Fruit fly (Drosophila melanogaster): ENCODE measurements around the gene CG17261.

Gene CG17261

DNA sequence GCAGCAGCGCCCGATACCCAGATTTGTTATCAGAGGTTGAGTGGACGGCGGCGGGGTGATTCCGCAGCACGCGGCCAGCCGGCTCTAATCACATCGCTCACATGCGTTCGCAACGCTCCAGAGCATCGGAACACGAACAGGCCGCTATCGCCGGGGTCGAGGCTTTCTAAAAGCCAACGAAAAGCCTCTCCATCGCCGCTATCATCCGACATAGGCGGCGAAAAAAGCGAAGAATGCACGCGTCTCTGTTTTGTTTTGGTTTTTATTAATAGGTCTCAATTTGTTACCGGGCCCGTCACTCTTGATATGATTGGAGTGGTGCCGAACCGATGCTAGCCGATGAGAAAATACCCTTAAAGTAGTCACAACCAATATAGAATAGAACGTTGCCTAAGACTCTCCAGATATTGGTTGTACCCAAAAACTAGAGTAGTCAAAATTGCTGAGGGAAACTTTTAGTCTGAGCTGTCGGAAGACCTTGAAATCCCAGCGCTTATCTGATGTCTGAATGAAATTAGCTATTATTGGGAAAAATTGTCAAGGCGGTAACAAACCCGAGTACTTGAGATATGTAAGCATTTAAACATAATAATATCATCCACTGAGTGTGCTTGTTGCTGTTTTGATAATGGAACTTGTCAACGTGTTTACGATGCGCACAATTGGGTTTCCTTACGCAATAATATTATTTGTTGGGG, at the start of gene CG17261 (continued):
- no peak for TF ChIP-seq bbx (GFP tag; IDR thresholded peaks at IDR 0.05; ENCODE audit: partially characterized antibody)
- TF ChIP-seq crol (GFP tag; IDR thresholded peaks at IDR 0.05): peak; percentile 62
- no peak for TF ChIP-seq Max (GFP tag; optimal IDR thresholded peaks at IDR 0.05)
- TF ChIP-seq eve (GFP tag; optimal IDR thresholded peaks at IDR 0.05): no peak
- TF ChIP-seq CG5180 (GFP tag; optimal IDR thresholded peaks at IDR 0.05): no peak
- peak; percentile 60; the same call in 1 of the 3 replicates for TF ChIP-seq CG11456 (GFP tag; IDR thresholded peaks at IDR 0.05)
- TF ChIP-seq rib (GFP tag; IDR thresholded peaks at IDR 0.05): peak; percentile 49; the same call in 1 of the 2 replicates
- no peak for TF ChIP-seq pita (GFP tag; optimal IDR thresholded peaks at IDR 0.05)
- no peak for TF ChIP-seq fd64A (GFP tag; optimal IDR thresholded peaks at IDR 0.05)
- TF ChIP-seq mam (GFP tag; optimal IDR thresholded peaks at IDR 0.05): peak; percentile 59
- peak; percentile 34 for TF ChIP-seq zfh2 (GFP tag; optimal IDR thresholded peaks at IDR 0.05)
- TF ChIP-seq Scr (GFP tag; IDR thresholded peaks at IDR 0.05; ENCODE audit: partially characterized antibody): no peak
- no peak for TF ChIP-seq CG6654 (GFP tag; optimal IDR thresholded peaks at IDR 0.05)
- no peak for TF ChIP-seq z (GFP tag; IDR thresholded peaks at IDR 0.05)
- TF ChIP-seq so (GFP tag; IDR thresholded peaks at IDR 0.05): no peak
- TF ChIP-seq ranshi (GFP tag; IDR thresholded peaks at IDR 0.05): 0 out of 2 replicates have a peak, but pooled peaks have one; percentile 5
- peak; percentile 22 for TF ChIP-seq dmrt99B (tag; optimal IDR thresholded peaks at IDR 0.05)
- TF ChIP-seq grn (GFP tag; optimal IDR thresholded peaks at IDR 0.05): peak; percentile 68
- TF ChIP-seq CG5953 (GFP tag; IDR thresholded peaks at IDR 0.05): no peak
- no peak for TF ChIP-seq zf30C (GFP tag; optimal IDR thresholded peaks at IDR 0.05)
- TF ChIP-seq CTCF (GFP tag; optimal IDR thresholded peaks at IDR 0.05): no peak
- no peak for TF ChIP-seq Gsc (GFP tag; IDR thresholded peaks at IDR 0.05)
- TF ChIP-seq CG11398 (GFP tag; optimal IDR thresholded peaks at IDR 0.05): no peak
- no peak for TF ChIP-seq CG11696 (GFP tag; IDR thresholded peaks at IDR 0.05)
- TF ChIP-seq CG14050 (GFP tag; IDR thresholded peaks at IDR 0.05): no peak
- no peak for TF ChIP-seq nau (GFP tag; optimal IDR thresholded peaks at IDR 0.05)
- no peak for TF ChIP-seq CG7745 (tag; optimal IDR thresholded peaks at IDR 0.05)
- TF ChIP-seq btn (GFP tag; optimal IDR thresholded peaks at IDR 0.05): no peak
- TF ChIP-seq CG17385 (GFP tag; optimal IDR thresholded peaks at IDR 0.05): peak; percentile 44
- TF ChIP-seq CG13424 (tag; optimal IDR thresholded peaks at IDR 0.05): peak; percentile 4
- TF ChIP-seq CG12071 (GFP tag; optimal IDR thresholded peaks at IDR 0.05): peak; percentile 23
- no peak for TF ChIP-seq sr (GFP tag; IDR thresholded peaks at IDR 0.05)
- TF ChIP-seq Lpt (GFP tag; optimal IDR thresholded peaks at IDR 0.05): no peak
- 0 out of 3 replicates have a peak, but pooled peaks have one; percentile 50 for TF ChIP-seq CG6175 (GFP tag; IDR thresholded peaks at IDR 0.05)
- peak; percentile 70 for TF ChIP-seq Hmr (GFP tag; optimal IDR thresholded peaks at IDR 0.05)
- no peak for TF ChIP-seq Abd-B (GFP tag; optimal IDR thresholded peaks at IDR 0.05)
- no peak for TF ChIP-seq CG10979 (tag; optimal IDR thresholded peaks at IDR 0.05)
- peak; percentile 57; the same call in 2 of the 3 replicates for TF ChIP-seq dysf (GFP tag; IDR thresholded peaks at IDR 0.05)
- peak; percentile 76; the same call in 3 of the 4 replicates for TF ChIP-seq chinmo (GFP tag; IDR thresholded peaks at IDR 0.05; ENCODE audit: partially characterized antibody)
- no peak for TF ChIP-seq Elba2 (GFP tag; optimal IDR thresholded peaks at IDR 0.05)
- no peak for TF ChIP-seq CG4328 (GFP tag; optimal IDR thresholded peaks at IDR 0.05)
- no peak for TF ChIP-seq Sox100B (GFP tag; optimal IDR thresholded peaks at IDR 0.05)
- TF ChIP-seq ERR (GFP tag; optimal IDR thresholded peaks at IDR 0.05): peak; percentile 49
- TF ChIP-seq chn (GFP tag; optimal IDR thresholded peaks at IDR 0.05): no peak
- peak; percentile 4 for TF ChIP-seq CG18262 (tag; optimal IDR thresholded peaks at IDR 0.05)
- TF ChIP-seq CG15479 (GFP tag; optimal IDR thresholded peaks at IDR 0.05): no peak
- TF ChIP-seq cwo (GFP tag; optimal IDR thresholded peaks at IDR 0.05): peak; percentile 99
- no peak for TF ChIP-seq NC2α (GFP tag; optimal IDR thresholded peaks at IDR 0.05)
- TF ChIP-seq ken (GFP tag; IDR thresholded peaks at IDR 0.05): 0 out of 3 replicates have a peak, but pooled peaks have one; percentile 29
- TF ChIP-seq odd (GFP tag; optimal IDR thresholded peaks at IDR 0.05): no peak
